Fruit fly (Drosophila melanogaster) whole organism, embryonic: ENCODE results near the gene Cpr62Bc.

Experiments used
- CG3847 ChIP-seq: fragments of 200-800 bp; sonication (Bioruptor generic); IDR thresholded peaks from 2 replicates; pipeline ENCODE4 v1.3.6; 2022; ENCODE audit warnings: missing biosample characterization, missing genetic modification characterization
- MBD-R2 ChIP-seq: fragments of 200-800 bp; sonication (Bioruptor generic); IDR thresholded peaks from 2 replicates; pipeline ENCODE4 v1.3.6; 2022; ENCODE audit warnings: missing biosample characterization, missing genetic modification characterization
- bab2 ChIP-seq: fragments of 200-800 bp; sonication (Bioruptor generic); optimal IDR thresholded peaks from 2 replicates; lab custom pipeline; 2016; ENCODE audit warnings: missing biosample characterization, missing genetic modification characterization
- jing ChIP-seq: fragments of 200-800 bp; sonication (Bioruptor generic); optimal IDR thresholded peaks from 2 replicates; lab custom pipeline; 2018; ENCODE audit warnings: missing biosample characterization, mild to moderate bottlenecking, missing genetic modification characterization
- org-1 ChIP-seq: fragments of 200-800 bp; sonication (Bioruptor generic); optimal IDR thresholded peaks from 2 replicates; lab custom pipeline; 2017; ENCODE audit warnings: missing biosample characterization, missing genetic modification characterization
- wek ChIP-seq: fragments of 200-800 bp; sonication (Bioruptor generic); optimal IDR thresholded peaks from 3 replicates; lab custom pipeline; 2018; ENCODE audit warnings: missing biosample characterization, mild to moderate bottlenecking, missing genetic modification characterization, moderate library complexity

DNA sequence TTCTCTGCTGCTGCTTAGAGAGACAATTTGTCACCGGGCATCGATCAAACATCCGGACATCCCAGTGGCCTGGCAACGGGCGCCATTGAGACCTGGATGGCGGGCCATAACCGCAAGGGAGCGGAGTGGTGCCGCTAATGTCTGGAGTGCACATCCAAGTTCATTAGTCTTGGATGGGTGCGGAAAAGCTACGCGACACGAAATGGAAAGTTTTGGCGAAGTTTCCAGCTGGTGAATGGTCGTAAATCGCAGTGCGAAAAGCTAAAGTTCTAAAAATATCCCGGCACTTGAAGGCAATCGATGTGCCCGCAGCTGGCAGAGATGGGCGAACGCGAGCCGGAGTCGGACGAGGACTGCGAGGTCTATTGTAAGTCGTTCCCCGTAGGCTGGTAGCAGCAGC is 27.8 kb upstream of the Cpr62Bc start, which contains the start of gene CG13924:
- TF ChIP-seq bab2 (GFP tag; lab: Kevin White, UChicago) (no peak), jing (no peak), MBD-R2 (GFP tag; lab: Robert Waterston, UW) (no peak), CG3847 (GFP tag; lab: Robert Waterston, UW) (no peak), wek (no peak), org-1 (GFP tag; lab: Kevin White, UChicago) (no peak)
